Fruit fly (Drosophila melanogaster) whole organism, embryonic: ENCODE data around the gene CG42449.

Source experiments
- Adf1 ChIP-seq: fragments of 200-800 bp; sonication (Bioruptor generic); IDR thresholded peaks from 2 replicates; pipeline ENCODE4 v1.3.6; 2022; ENCODE audit warnings: missing biosample characterization, missing genetic modification characterization
- Atf3 ChIP-seq: fragments of 200-800 bp; sonication (Bioruptor generic); optimal IDR thresholded peaks from 3 replicates; lab custom pipeline; 2016; ENCODE audit warnings: missing biosample characterization, missing genetic modification characterization
- Bdp1 ChIP-seq: fragments of 200-800 bp; sonication (Bioruptor generic); optimal IDR thresholded peaks from 3 replicates; lab custom pipeline; 2016; ENCODE audit warnings: missing biosample characterization, missing genetic modification characterization
- CG1233 ChIP-seq: fragments of 200-800 bp; sonication (Bioruptor generic); optimal IDR thresholded peaks from 4 replicates; lab custom pipeline; 2018; ENCODE audit warnings: missing biosample characterization, mild to moderate bottlenecking, missing genetic modification characterization
- CG15011 ChIP-seq: fragments of 200-800 bp; sonication (Bioruptor generic); optimal IDR thresholded peaks from 3 replicates; lab custom pipeline; 2018; ENCODE audit warnings: missing biosample characterization, mild to moderate bottlenecking, missing genetic modification characterization
- CG15514 ChIP-seq: fragments of 200-800 bp; sonication (Bioruptor generic); optimal IDR thresholded peaks from 3 replicates; lab custom pipeline; 2017; ENCODE audit warnings: missing biosample characterization, missing genetic modification characterization, mild to moderate bottlenecking, moderate library complexity, missing genetic modification reagents
- CG1603 ChIP-seq: fragments of 200-800 bp; sonication (Bioruptor generic); optimal IDR thresholded peaks from 2 replicates; lab custom pipeline; 2019; ENCODE audit warnings: missing biosample characterization, mild to moderate bottlenecking, missing genetic modification characterization, moderate library complexity
- CG17328 ChIP-seq: fragments of 200-800 bp; sonication (Bioruptor generic); IDR thresholded peaks from 2 replicates; pipeline ENCODE4 v1.3.6; 2022; ENCODE audit warnings: missing biosample characterization, missing genetic modification characterization
- CG2875 ChIP-seq: fragments of 200-800 bp; sonication (Bioruptor generic); optimal IDR thresholded peaks from 2 replicates; lab custom pipeline; 2017; ENCODE audit warnings: missing biosample characterization, mild to moderate bottlenecking, missing genetic modification characterization, missing genetic modification reagents
- CG31365 ChIP-seq: fragments of 200-800 bp; sonication (Bioruptor generic); optimal IDR thresholded peaks from 2 replicates; lab custom pipeline; 2018; ENCODE audit warnings: missing biosample characterization, mild to moderate bottlenecking, missing genetic modification characterization
- CG32772 ChIP-seq: fragments of 200-800 bp; sonication (Bioruptor generic); IDR thresholded peaks from 2 replicates; pipeline ENCODE4 v1.3.6; 2022; ENCODE audit warnings: missing biosample characterization, missing genetic modification characterization
- CG4707 ChIP-seq: fragments of 200-800 bp; sonication (Bioruptor generic); optimal IDR thresholded peaks from 2 replicates; lab custom pipeline; 2018; ENCODE audit warnings: missing biosample characterization, mild to moderate bottlenecking, missing genetic modification characterization, moderate library complexity
- CG6683 ChIP-seq: fragments of 200-800 bp; sonication (Bioruptor generic); optimal IDR thresholded peaks from 2 replicates; lab custom pipeline; 2017; ENCODE audit warnings: missing biosample characterization, mild to moderate bottlenecking, missing genetic modification characterization, missing genetic modification reagents
- CG6791 ChIP-seq: fragments of 200-800 bp; sonication (Bioruptor generic); IDR thresholded peaks from 3 replicates; pipeline ENCODE4 v1.3.6; 2022; ENCODE audit warnings: missing biosample characterization, missing genetic modification characterization; ENCODE audit not compliant: partially characterized antibody
- CG8290 ChIP-seq, 3 experiments: fragments of 200-800 bp; sonication (Bioruptor generic); optimal IDR thresholded peaks; 2 replicates each; lab custom pipeline; 2016 to 2019; ENCODE audit warnings: missing biosample characterization in 3 of 3, missing genetic modification characterization in 3 of 3, mild to moderate bottlenecking in 2 of 3, moderate library complexity in 1 of 3
- CG8478 ChIP-seq: fragments of >200 bp; optimal IDR thresholded peaks from 2 replicates; lab custom pipeline; 2018
- CG8765 ChIP-seq: fragments of 200-800 bp; sonication (Bioruptor generic); IDR thresholded peaks from 2 replicates; pipeline ENCODE4 v1.3.6; 2022; ENCODE audit warnings: missing biosample characterization, missing genetic modification characterization
- CHES-1-like ChIP-seq: fragments of 200-800 bp; sonication (Bioruptor generic); optimal IDR thresholded peaks from 2 replicates; lab custom pipeline; 2016; ENCODE audit warnings: missing biosample characterization, missing genetic modification characterization
- CrebB ChIP-seq: fragments of 200-800 bp; sonication (Bioruptor generic); optimal IDR thresholded peaks from 3 replicates; lab custom pipeline; 2018; ENCODE audit warnings: missing biosample characterization, mild to moderate bottlenecking, missing genetic modification characterization
- D19A ChIP-seq: fragments of 200-800 bp; optimal IDR thresholded peaks from 3 replicates; lab custom pipeline; 2019; ENCODE audit warnings: missing biosample characterization, mild to moderate bottlenecking, missing genetic modification characterization, moderate library complexity
- Doc3 ChIP-seq: fragments of 200-800 bp; sonication (Bioruptor generic); IDR thresholded peaks from 3 replicates; pipeline ENCODE4 v1.3.6; 2022; ENCODE audit warnings: missing biosample characterization, missing genetic modification characterization; ENCODE audit not compliant: partially characterized antibody
- E2f2 ChIP-seq: fragments of 200-800 bp; sonication (Bioruptor generic); IDR thresholded peaks from 2 replicates; pipeline ENCODE4 v1.3.6; 2022; ENCODE audit warnings: missing biosample characterization, missing genetic modification characterization
- ERR ChIP-seq: fragments of 200-800 bp; sonication (Bioruptor generic); optimal IDR thresholded peaks from 2 replicates; lab custom pipeline; 2016; ENCODE audit warnings: missing biosample characterization, missing genetic modification characterization
- Elba2 ChIP-seq: fragments of 200-800 bp; sonication (Bioruptor generic); optimal IDR thresholded peaks from 3 replicates; lab custom pipeline; 2016; ENCODE audit warnings: missing biosample characterization, missing genetic modification characterization
- H15 ChIP-seq: fragments of 200-800 bp; sonication (Bioruptor generic); IDR thresholded peaks from 3 replicates; pipeline ENCODE4 v1.3.6; 2022; ENCODE audit warnings: missing biosample characterization, missing genetic modification characterization
- Hr39 ChIP-seq: fragments of >200 bp; optimal IDR thresholded peaks from 2 replicates; lab custom pipeline; 2017
- Lhr ChIP-seq: fragments of 200-800 bp; sonication (Bioruptor generic); optimal IDR thresholded peaks from 3 replicates; lab custom pipeline; 2017; ENCODE audit warnings: mild to moderate bottlenecking, missing biosample characterization, missing genetic modification reagents, missing genetic modification characterization
- Mes4 ChIP-seq: fragments of 200-800 bp; sonication (Bioruptor generic); optimal IDR thresholded peaks from 2 replicates; lab custom pipeline; 2016; ENCODE audit warnings: missing biosample characterization, missing genetic modification characterization
- NFAT ChIP-seq: fragments of 200-800 bp; sonication (Bioruptor generic); IDR thresholded peaks from 2 replicates; pipeline ENCODE4 v1.3.6; 2022; ENCODE audit warnings: missing biosample characterization, missing genetic modification characterization
- Neu2 ChIP-seq: fragments of 200-800 bp; sonication (Bioruptor generic); optimal IDR thresholded peaks from 3 replicates; lab custom pipeline; 2016; ENCODE audit warnings: missing biosample characterization, missing genetic modification characterization, borderline replicate concordance
- Nf-YC ChIP-seq: fragments of 200-800 bp; optimal IDR thresholded peaks from 3 replicates; lab custom pipeline; 2019; ENCODE audit warnings: missing biosample characterization, mild to moderate bottlenecking, missing genetic modification characterization, moderate library complexity
- Xrp1 ChIP-seq: fragments of 200-800 bp; sonication (Bioruptor generic); IDR thresholded peaks from 2 replicates; pipeline ENCODE4 v1.3.6; 2022; ENCODE audit warnings: missing biosample characterization, missing genetic modification characterization
- YL-1 ChIP-seq: fragments of 200-800 bp; sonication (Bioruptor generic); optimal IDR thresholded peaks from 3 replicates; lab custom pipeline; 2017; ENCODE audit warnings: missing biosample characterization, mild to moderate bottlenecking, missing genetic modification characterization
- bsh ChIP-seq, 2 experiments: fragments of 200-800 bp; sonication (Bioruptor generic); optimal IDR thresholded peaks; 2 replicates each; lab custom pipeline; 2017 to 2018; ENCODE audit warnings: mild to moderate bottlenecking in 2 of 2, missing biosample characterization in 2 of 2, missing genetic modification characterization in 2 of 2, moderate library complexity in 1 of 2
- da ChIP-seq: fragments of 200-800 bp; sonication (Bioruptor generic); optimal IDR thresholded peaks from 2 replicates; lab custom pipeline; 2016; ENCODE audit warnings: missing biosample characterization, missing genetic modification characterization
- danr ChIP-seq: fragments of 200-800 bp; sonication (Bioruptor generic); IDR thresholded peaks from 2 replicates; pipeline ENCODE4 v1.3.6; 2022; ENCODE audit warnings: missing biosample characterization, missing genetic modification characterization
- fd96Cb ChIP-seq: fragments of 200-800 bp; sonication (Bioruptor generic); optimal IDR thresholded peaks from 2 replicates; lab custom pipeline; 2018; ENCODE audit warnings: missing biosample characterization, mild to moderate bottlenecking, missing genetic modification characterization, moderate library complexity
- hbn ChIP-seq: fragments of 200-800 bp; sonication (Bioruptor generic); IDR thresholded peaks from 2 replicates; pipeline ENCODE4 v1.3.6; 2022; ENCODE audit warnings: missing biosample characterization, missing genetic modification characterization; ENCODE audit not compliant: partially characterized antibody
- her ChIP-seq: fragments of 200-800 bp; sonication (Bioruptor generic); optimal IDR thresholded peaks from 2 replicates; lab custom pipeline; 2016; ENCODE audit warnings: missing biosample characterization, missing genetic modification characterization
- insv ChIP-seq, 2 experiments: fragments of 200-800 bp; sonication (Bioruptor generic); optimal IDR thresholded peaks; 3 replicates each; lab custom pipeline; 2016 to 2018; ENCODE audit warnings: missing biosample characterization in 2 of 2, missing genetic modification characterization in 2 of 2
- ken ChIP-seq: fragments of 200-800 bp; sonication (Bioruptor generic); IDR thresholded peaks from 3 replicates; pipeline ENCODE4 v1.3.6; 2022; ENCODE audit warnings: missing biosample characterization, missing genetic modification characterization
- lbe ChIP-seq: fragments of 200-800 bp; sonication (Bioruptor generic); optimal IDR thresholded peaks from 2 replicates; lab custom pipeline; 2016; ENCODE audit warnings: missing biosample characterization, mild to moderate bottlenecking, missing genetic modification characterization
- nmo ChIP-seq: fragments of 200-800 bp; sonication (Bioruptor generic); optimal IDR thresholded peaks from 2 replicates; lab custom pipeline; 2018; ENCODE audit warnings: missing biosample characterization, mild to moderate bottlenecking, missing genetic modification characterization, moderate library complexity
- onecut ChIP-seq: fragments of 200-800 bp; sonication (Bioruptor generic); IDR thresholded peaks from 2 replicates; pipeline ENCODE4 v1.3.6; 2022; ENCODE audit warnings: missing biosample characterization, missing genetic modification characterization
- pita ChIP-seq: fragments of 200-800 bp; sonication (Bioruptor generic); optimal IDR thresholded peaks from 2 replicates; lab custom pipeline; 2017; ENCODE audit warnings: missing biosample characterization, mild to moderate bottlenecking, missing genetic modification characterization
- repo ChIP-seq: fragments of 200-800 bp; sonication (Bioruptor generic); optimal IDR thresholded peaks from 2 replicates; lab custom pipeline; 2016; ENCODE audit warnings: missing biosample characterization, missing genetic modification characterization
- scrt ChIP-seq: fragments of 200-800 bp; sonication (Bioruptor generic); optimal IDR thresholded peaks from 2 replicates; lab custom pipeline; 2018; ENCODE audit warnings: missing biosample characterization, mild to moderate bottlenecking, missing genetic modification characterization, moderate library complexity
- twi ChIP-seq: fragments of 200-800 bp; optimal IDR thresholded peaks from 2 replicates; lab custom pipeline; 2019; ENCODE audit warnings: missing biosample characterization, mild to moderate bottlenecking, missing genetic modification characterization, moderate library complexity
- zen ChIP-seq: fragments of 200-800 bp; sonication (Bioruptor generic); optimal IDR thresholded peaks from 3 replicates; lab custom pipeline; 2018; ENCODE audit warnings: missing biosample characterization, mild to moderate bottlenecking, missing genetic modification characterization, moderate library complexity

Gene CG42449

DNA sequence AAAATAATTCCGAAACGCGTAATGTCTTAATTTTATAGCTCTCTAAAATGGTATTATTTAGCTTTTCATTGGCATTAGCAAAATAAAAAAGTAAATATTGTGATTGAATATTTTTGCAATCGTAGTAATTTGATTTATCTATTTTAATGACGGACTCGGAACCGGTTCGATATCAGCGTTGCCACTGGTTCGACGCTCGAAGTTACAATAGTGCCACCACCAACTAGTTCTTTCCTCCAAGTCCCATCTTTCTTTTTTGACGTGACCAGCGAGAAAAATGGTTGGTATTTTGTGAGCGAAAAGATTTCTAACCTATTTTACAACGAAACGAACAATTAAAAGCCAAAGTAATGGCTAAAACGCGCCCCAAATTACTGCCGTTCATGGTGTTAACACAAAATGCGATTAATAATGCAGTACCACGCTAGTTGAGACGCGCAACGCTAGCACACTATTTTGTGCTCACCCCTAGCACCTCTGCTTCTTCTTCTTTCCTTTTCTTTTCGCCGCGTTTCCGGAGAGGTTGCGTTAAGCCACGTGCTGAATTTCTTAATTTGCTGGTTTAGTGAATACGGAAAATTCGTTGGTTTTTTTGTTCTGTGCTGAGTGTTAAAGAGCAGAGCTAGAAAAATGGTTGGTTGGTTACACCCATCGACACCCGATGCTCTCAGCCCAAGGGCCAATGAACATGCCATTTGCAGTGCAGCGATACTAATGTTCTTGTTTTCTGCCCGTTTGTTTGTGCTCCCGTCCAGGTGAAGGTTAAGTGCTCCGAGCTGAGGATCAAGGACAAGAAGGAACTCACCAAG, 10.6 kb upstream of the CG42449 start, which contains the start of gene RpL35 (continued):
- TF ChIP-seq ERR (GFP tag; lab: Kevin White, UChicago) = peak; percentile 4
- TF ChIP-seq CG4707 (GFP tag; lab: Kevin White, UChicago) = no peak
- TF ChIP-seq Lhr (GFP tag; lab: Kevin White, UChicago) = peak; percentile 60
- peak; percentile 30 for TF ChIP-seq Nf-YC (tag; lab: Kevin White, UChicago)
- 0 out of 3 replicates have a peak, but pooled peaks have one; percentile 40 for TF ChIP-seq Doc3 (GFP tag; lab: Robert Waterston, UW)
- TF ChIP-seq twi (tag; lab: Kevin White, UChicago) = no peak
- peak in 1 of 2 experiments; percentile 26 for TF ChIP-seq bsh (GFP tag; optimal IDR thresholded peaks at IDR 0.05; lab: Kevin White, UChicago)
- no peak for TF ChIP-seq danr (GFP tag; lab: Robert Waterston, UW)
- peak; percentile 11 for TF ChIP-seq CHES-1-like
- TF ChIP-seq fd96Cb (tag; lab: Kevin White, UChicago) = no peak
- peak; percentile 38 for TF ChIP-seq CG1233 (GFP tag; lab: Kevin White, UChicago)
- no peak for TF ChIP-seq insv (GFP tag; optimal IDR thresholded peaks at IDR 0.05; lab: Kevin White, UChicago)
- TF ChIP-seq lbe (GFP tag; lab: Kevin White, UChicago) = no peak
- no peak for TF ChIP-seq CG8290 (GFP tag; optimal IDR thresholded peaks at IDR 0.05; lab: Kevin White, UChicago)
- TF ChIP-seq CG8290 (tag; optimal IDR thresholded peaks at IDR 0.05; lab: Kevin White, UChicago) = peak in 1 of 2 experiments; percentile 41
- peak; percentile 48; the same call in 1 of the 2 replicates for TF ChIP-seq hbn (GFP tag; lab: Robert Waterston, UW)
- TF ChIP-seq Adf1 (GFP tag; lab: Robert Waterston, UW) = peak; percentile 22; the same call in 1 of the 2 replicates
- no peak for TF ChIP-seq repo
- TF ChIP-seq nmo = peak; percentile 45
- TF ChIP-seq Mes4 (GFP tag; lab: Kevin White, UChicago) = peak; percentile 37
- TF ChIP-seq onecut (GFP tag; lab: Robert Waterston, UW) = no peak
- no peak for TF ChIP-seq Hr39 (lab: Kevin White, UChicago)
- TF ChIP-seq Atf3 = no peak
- peak; percentile 98 for TF ChIP-seq CG15514 (GFP tag; lab: Kevin White, UChicago)
- TF ChIP-seq CG6791 (GFP tag; lab: Robert Waterston, UW) = no peak; the same call in 2 of the 3 replicates
- peak; percentile 44 for TF ChIP-seq CrebB
- TF ChIP-seq CG17328 = no peak
- TF ChIP-seq zen (tag; lab: Kevin White, UChicago) = no peak
- peak; percentile 23; the same call in 1 of the 2 replicates for TF ChIP-seq Xrp1
- TF ChIP-seq CG6683 (GFP tag; lab: Kevin White, UChicago) = no peak
- no peak for TF ChIP-seq NFAT (GFP tag; lab: Robert Waterston, UW)
- no peak for TF ChIP-seq H15 (GFP tag; lab: Robert Waterston, UW)
- no peak for TF ChIP-seq CG8765 (GFP tag; lab: Robert Waterston, UW)
- no peak for TF ChIP-seq Elba2 (GFP tag; lab: Kevin White, UChicago)
- peak; percentile 91 for TF ChIP-seq YL-1 (GFP tag; lab: Kevin White, UChicago)
- no peak for TF ChIP-seq pita
- no peak for TF ChIP-seq CG8478
- TF ChIP-seq Neu2 (GFP tag; lab: Kevin White, UChicago) = no peak
- peak; percentile 39 for TF ChIP-seq CG31365
- peak; percentile 41 for TF ChIP-seq E2f2 (GFP tag; lab: Robert Waterston, UW)
- peak; percentile 26 for TF ChIP-seq CG2875 (GFP tag; lab: Kevin White, UChicago)
- peak; percentile 50 for TF ChIP-seq her (GFP tag; lab: Kevin White, UChicago)
- peak; percentile 55 for TF ChIP-seq CG1603 (tag; lab: Kevin White, UChicago)
- TF ChIP-seq D19A = no peak
- no peak; the same call in 2 of the 3 replicates for TF ChIP-seq ken (GFP tag; lab: Robert Waterston, UW)
- no peak for TF ChIP-seq Bdp1 (GFP tag; lab: Kevin White, UChicago)
- peak; percentile 56 for TF ChIP-seq scrt (GFP tag; lab: Kevin White, UChicago)
- no peak for TF ChIP-seq CG15011
- TF ChIP-seq CG32772 (GFP tag; lab: Robert Waterston, UW) = no peak
- TF ChIP-seq da = no peak
